Worm (Caenorhabditis elegans): Measurements from ENCODE around the gene ZK938.12.

DNA sequence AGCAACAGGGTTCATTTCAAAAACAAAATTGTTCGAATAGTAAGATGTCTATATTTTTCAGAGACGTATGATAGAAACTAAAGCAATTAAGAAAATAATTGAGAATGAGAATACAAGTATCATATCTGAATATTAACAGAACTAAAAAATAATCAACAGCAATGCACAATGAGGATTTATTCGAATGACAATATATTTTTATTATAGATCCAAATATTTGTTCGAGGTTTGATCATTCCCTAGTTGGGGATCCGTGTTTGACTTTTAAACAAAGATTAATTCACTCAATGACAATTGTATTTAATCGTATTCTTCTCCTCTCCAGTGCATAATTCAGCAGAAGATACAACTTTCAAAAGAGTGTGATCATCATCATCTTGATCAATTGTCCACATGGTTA is 31.0 kb downstream of the ZK938.12 start, which contains the start of gene C08H9.18:
- TF ChIP-seq dao-5 (tag; optimal IDR thresholded peaks at IDR 0.05): no peak
- no peak for TF ChIP-seq W03F9.2 (tag; optimal IDR thresholded peaks at IDR 0.05)

Measured in whole organism, L4/young adult.